Worm (Caenorhabditis elegans) whole organism, early embryonic: ENCODE measurements around the gene str-205.

Experiments used
- B0310.2 ChIP-seq: sonication (generic microtip); optimal IDR thresholded peaks from 2 replicates; lab custom pipeline; 2016; ENCODE audit warnings: mild to moderate bottlenecking, missing genetic modification characterization, missing compliant biosample characterization
- F13C5.2 ChIP-seq: sonication (generic microtip); optimal IDR thresholded peaks from 2 replicates; lab custom pipeline; 2017; ENCODE audit warnings: mild to moderate bottlenecking, missing genetic modification characterization, inconsistent platforms, missing compliant biosample characterization
- aly-1 ChIP-seq: sonication (generic microtip); optimal IDR thresholded peaks from 2 replicates; lab custom pipeline; 2016; ENCODE audit warnings: missing genetic modification characterization, missing compliant biosample characterization
- ama-1 ChIP-seq: fragments of 150-350 bp; optimal IDR thresholded peaks from 2 replicates; lab custom pipeline; 2014
- ceh-13 ChIP-seq: fragments of 200-800 bp; sonication (Bioruptor generic); optimal IDR thresholded peaks from 2 replicates; lab custom pipeline; 2018; ENCODE audit warnings: mild to moderate bottlenecking, missing genetic modification characterization, missing compliant biosample characterization
- ets-7 ChIP-seq: sonication (generic microtip); optimal IDR thresholded peaks from 2 replicates; lab custom pipeline; 2016; ENCODE audit warnings: missing genotype, missing genetic modification characterization, missing compliant biosample characterization
- flt-1 ChIP-seq: fragments of 200-800 bp; sonication (Bioruptor generic); IDR thresholded peaks from 2 replicates; pipeline ENCODE4 v1.3.6; 2022; ENCODE audit warnings: missing genetic modification characterization, missing compliant biosample characterization
- hmbx-1 ChIP-seq: sonication (generic microtip); optimal IDR thresholded peaks from 2 replicates; lab custom pipeline; 2016; ENCODE audit warnings: mild to moderate bottlenecking, missing genetic modification characterization, missing compliant biosample characterization
- hmg-4 ChIP-seq: fragments of 200-800 bp; sonication (Bioruptor generic); optimal IDR thresholded peaks from 2 replicates; lab custom pipeline; 2018; ENCODE audit warnings: mild to moderate bottlenecking, missing genetic modification characterization, missing compliant biosample characterization
- pes-1 ChIP-seq: fragments of 200-800 bp; sonication (Bioruptor generic); IDR thresholded peaks from 2 replicates; pipeline ENCODE4 v1.3.6; 2022; ENCODE audit warnings: missing genetic modification reagents, missing genetic modification characterization, missing compliant biosample characterization
- scrt-1 ChIP-seq: fragments of 200-800 bp; sonication (Bioruptor generic); IDR thresholded peaks from 2 replicates; pipeline ENCODE4 v1.3.6; 2022; ENCODE audit warnings: missing genetic modification characterization, missing compliant biosample characterization
- sea-1 ChIP-seq: fragments of 200-800 bp; sonication (Bioruptor generic); conservative IDR thresholded peaks from 2 replicates; pipeline ENCODE4 v1.3.6; 2022; ENCODE audit warnings: missing genetic modification characterization, missing compliant biosample characterization
- tbx-11 ChIP-seq: fragments of 200-800 bp; sonication (Bioruptor generic); IDR thresholded peaks from 2 replicates; pipeline ENCODE4 v1.3.6; 2022; ENCODE audit warnings: missing genetic modification characterization, missing compliant biosample characterization
- tbx-37 ChIP-seq: fragments of 200-800 bp; sonication (Bioruptor generic); conservative IDR thresholded peaks from 2 replicates; pipeline ENCODE4 v1.3.6; 2022; ENCODE audit warnings: missing genetic modification reagents, missing genetic modification characterization, missing compliant biosample characterization

DNA sequence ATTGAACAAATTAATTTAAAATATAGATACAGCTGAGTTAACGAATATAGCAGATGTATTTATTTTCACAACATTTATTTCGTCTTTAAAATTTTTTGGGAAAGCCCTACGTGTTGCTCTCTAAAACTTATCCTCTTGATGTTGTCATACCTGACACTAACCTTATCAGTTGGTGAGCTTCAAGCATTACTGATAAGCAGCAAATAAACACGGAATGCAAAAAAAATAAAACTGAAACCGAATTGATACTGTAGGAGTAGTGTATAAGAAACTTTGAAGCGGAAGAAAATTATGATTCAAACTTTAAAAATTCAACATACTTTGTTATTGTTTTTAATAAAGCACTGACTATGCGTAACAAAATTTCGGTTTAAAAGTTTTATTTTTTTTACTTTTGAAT, 5.4 kb upstream of the str-205 start:
- no peak for TF ChIP-seq ama-1 (lab: Kevin White, UChicago)
- no peak for TF ChIP-seq hmg-4 (GFP tag; lab: Kevin White, UChicago)
- TF ChIP-seq pes-1 (GFP tag; lab: Robert Waterston, UW), result no peak
- no peak for TF ChIP-seq F13C5.2 (tag; lab: Kevin White, UChicago)
- no peak for TF ChIP-seq ceh-13 (GFP tag; lab: Kevin White, UChicago)
- TF ChIP-seq tbx-37, result no peak
- TF ChIP-seq hmbx-1 (tag; lab: Kevin White, UChicago), result no peak
- TF ChIP-seq scrt-1 (GFP tag; lab: Robert Waterston, UW), result no peak
- TF ChIP-seq aly-1 (tag; lab: Kevin White, UChicago), result no peak
- no peak for TF ChIP-seq flt-1 (GFP tag; lab: Robert Waterston, UW)
- no peak for TF ChIP-seq sea-1 (GFP tag; lab: Robert Waterston, UW)
- no peak for TF ChIP-seq ets-7 (tag; lab: Kevin White, UChicago)
- TF ChIP-seq B0310.2 (tag; lab: Kevin White, UChicago), result no peak
- TF ChIP-seq tbx-11 (GFP tag; lab: Robert Waterston, UW), result no peak
